Worm (Caenorhabditis elegans) whole organism, mixed stage, embryonic: ENCODE measurements around the gene wdr-5.3.

ENCODE experiments used
- blmp-1 ChIP-seq: fragments of 150-350 bp; optimal IDR thresholded peaks from 2 replicates; lab custom pipeline; 2014; ENCODE audit warnings: missing biosample characterization, missing genetic modification characterization
- ceh-83 ChIP-seq: fragments of 200-800 bp; sonication (Bioruptor generic); optimal IDR thresholded peaks from 2 replicates; lab custom pipeline; 2018; ENCODE audit warnings: mild to moderate bottlenecking, missing genetic modification characterization, missing compliant biosample characterization
- ces-1 ChIP-seq: fragments of 150-350 bp; optimal IDR thresholded peaks from 2 replicates; lab custom pipeline; 2014; ENCODE audit warnings: missing biosample characterization, missing genetic modification reagents, missing genetic modification characterization
- lin-13 ChIP-seq: fragments of 150-350 bp; optimal IDR thresholded peaks from 2 replicates; lab custom pipeline; 2014; ENCODE audit warnings: missing biosample characterization, missing genetic modification characterization
- lsy-2 ChIP-seq: fragments of 150-350 bp; optimal IDR thresholded peaks from 2 replicates; lab custom pipeline; 2014; ENCODE audit warnings: missing biosample characterization, missing genetic modification characterization
- nhr-12 ChIP-seq: fragments of 150-350 bp; optimal IDR thresholded peaks from 2 replicates; lab custom pipeline; 2014; ENCODE audit warnings: missing biosample characterization, missing genetic modification characterization
- nhr-237 ChIP-seq: fragments of 150-350 bp; optimal IDR thresholded peaks from 2 replicates; lab custom pipeline; 2014; ENCODE audit warnings: missing biosample characterization, missing genetic modification characterization
- nhr-76 ChIP-seq: sonication (generic microtip); optimal IDR thresholded peaks from 2 replicates; lab custom pipeline; 2017; ENCODE audit warnings: missing biosample characterization, missing genetic modification characterization
- pha-4 ChIP-seq: fragments of 150-350 bp; optimal IDR thresholded peaks from 2 replicates; lab custom pipeline; 2018; ENCODE audit warnings: missing biosample characterization, missing genetic modification reagents, missing genetic modification characterization
- sptf-1 ChIP-seq: sonication (generic microtip); optimal IDR thresholded peaks from 2 replicates; lab custom pipeline; 2017; ENCODE audit warnings: mild to moderate bottlenecking, missing genetic modification characterization, moderate library complexity, missing compliant biosample characterization
- tbx-8 ChIP-seq: fragments of 200-800 bp; sonication (Bioruptor generic); optimal IDR thresholded peaks from 2 replicates; lab custom pipeline; 2018; ENCODE audit warnings: mild to moderate bottlenecking, missing genetic modification characterization, moderate library complexity, missing compliant biosample characterization
- unc-62 ChIP-seq: fragments of 150-350 bp; optimal IDR thresholded peaks from 2 replicates; lab custom pipeline; 2014; ENCODE audit warnings: missing biosample characterization, missing genetic modification reagents, missing genetic modification characterization

- TF ChIP-seq blmp-1 (no peak), nhr-12 (tag; lab: Kevin White, UChicago) (no peak), unc-62 (GFP tag; lab: Kevin White, UChicago) (no peak), nhr-76 (tag; lab: Kevin White, UChicago) (no peak), sptf-1 (no peak), tbx-8 (no peak), nhr-237 (no peak), ceh-83 (no peak), ces-1 (GFP tag; lab: Kevin White, UChicago) (no peak), pha-4 (no peak), lin-13 (tag; lab: Kevin White, UChicago) (no peak), lsy-2 (no peak)
Measured at ce11 chrV:10743649-10744048, 6.7 kb downstream of the wdr-5.3 start, which contains the start of gene srj-22.
